Worm (Caenorhabditis elegans) whole organism, midembryonic: ENCODE measurements around the gene srh-223.

Experiments
- T22C8.4 ChIP-seq: fragments of 200-800 bp; sonication (Bioruptor generic); IDR thresholded peaks from 2 replicates; pipeline ENCODE4 v1.3.6; 2022; ENCODE audit warnings: missing genetic modification characterization, missing compliant biosample characterization
- cog-1 ChIP-seq: sonication (generic microtip); optimal IDR thresholded peaks from 2 replicates; lab custom pipeline; 2016; ENCODE audit warnings: missing genetic modification characterization, missing compliant biosample characterization
- flt-1 ChIP-seq: fragments of 200-800 bp; sonication (Bioruptor generic); IDR thresholded peaks from 2 replicates; pipeline ENCODE4 v1.3.6; 2022; ENCODE audit warnings: missing genetic modification characterization, missing compliant biosample characterization
- klf-2 ChIP-seq: fragments of 200-800 bp; sonication (Bioruptor generic); conservative IDR thresholded peaks from 2 replicates; pipeline ENCODE4 v1.3.6; 2022; ENCODE audit warnings: missing genetic modification reagents, missing genetic modification characterization, missing compliant biosample characterization
- med-1 ChIP-seq: sonication (generic microtip); optimal IDR thresholded peaks from 2 replicates; lab custom pipeline; 2017; ENCODE audit warnings: missing genetic modification characterization, mild to moderate bottlenecking, missing compliant biosample characterization, antibody characterized with exemption, missing genetic modification reagents; ENCODE audit not compliant: insufficient read depth
- ref-1 ChIP-seq: fragments of 200-800 bp; sonication (Bioruptor generic); conservative IDR thresholded peaks from 2 replicates; pipeline ENCODE4 v1.3.6; 2022; ENCODE audit warnings: missing genetic modification reagents, missing genetic modification characterization, missing compliant biosample characterization
- tab-1 ChIP-seq: fragments of 200-800 bp; sonication (Bioruptor generic); IDR thresholded peaks from 2 replicates; pipeline ENCODE4 v1.3.6; 2022; ENCODE audit warnings: missing genetic modification characterization, missing compliant biosample characterization
- ztf-23 ChIP-seq: fragments of 200-800 bp; sonication (Bioruptor generic); IDR thresholded peaks from 2 replicates; pipeline ENCODE4 v1.3.6; 2022; ENCODE audit warnings: missing genetic modification reagents, missing genetic modification characterization, missing compliant biosample characterization
- ztf-29 ChIP-seq: fragments of 200-800 bp; sonication (Bioruptor generic); IDR thresholded peaks from 2 replicates; pipeline ENCODE4 v1.3.6; 2022; ENCODE audit warnings: missing genetic modification reagents, missing genetic modification characterization, missing compliant biosample characterization

Gene srh-223

DNA sequence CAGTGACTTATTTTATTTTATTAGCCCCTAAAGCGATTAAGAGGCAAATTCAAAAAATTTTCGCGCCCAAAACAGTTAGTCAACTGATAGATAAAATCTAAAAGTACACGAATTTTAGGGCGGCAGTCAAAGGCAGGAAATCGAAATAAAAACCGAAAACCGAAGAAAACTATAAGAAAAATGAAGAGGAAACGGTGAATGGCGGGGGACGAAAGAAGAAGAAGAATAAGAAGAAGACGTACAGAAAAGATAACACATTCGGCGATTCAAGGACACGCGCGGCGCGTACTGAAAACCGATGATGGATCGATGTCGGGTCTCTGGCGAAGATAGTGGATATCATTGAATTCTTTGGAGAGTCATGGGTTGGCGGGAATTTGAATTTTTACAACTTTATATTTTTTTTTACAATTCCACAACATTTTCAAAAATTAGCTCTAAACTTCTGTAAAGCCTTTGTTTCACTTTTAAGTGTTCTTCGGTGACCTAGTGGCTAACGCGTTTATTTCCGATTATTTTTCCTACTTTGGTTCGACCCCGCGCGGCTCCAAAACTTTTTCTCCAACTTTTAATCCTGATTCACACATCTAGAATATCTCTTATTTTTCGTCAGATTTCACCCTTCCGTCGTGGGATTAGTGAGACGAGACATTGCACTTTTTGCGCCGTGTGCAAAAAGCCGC, 49.4 kb downstream of the srh-223 start:
- no peak for TF ChIP-seq ref-1 (GFP tag; lab: Robert Waterston, UW)
- no peak for TF ChIP-seq tab-1 (GFP tag; lab: Robert Waterston, UW)
- TF ChIP-seq flt-1: no peak
- no peak for TF ChIP-seq cog-1
- TF ChIP-seq T22C8.4 (GFP tag; lab: Robert Waterston, UW): no peak
- no peak for TF ChIP-seq ztf-29 (GFP tag; lab: Robert Waterston, UW)
- no peak for TF ChIP-seq ztf-23
- TF ChIP-seq klf-2 (GFP tag; lab: Robert Waterston, UW): no peak
- TF ChIP-seq med-1 (GFP tag; lab: Kevin White, UChicago): no peak

DNA sequence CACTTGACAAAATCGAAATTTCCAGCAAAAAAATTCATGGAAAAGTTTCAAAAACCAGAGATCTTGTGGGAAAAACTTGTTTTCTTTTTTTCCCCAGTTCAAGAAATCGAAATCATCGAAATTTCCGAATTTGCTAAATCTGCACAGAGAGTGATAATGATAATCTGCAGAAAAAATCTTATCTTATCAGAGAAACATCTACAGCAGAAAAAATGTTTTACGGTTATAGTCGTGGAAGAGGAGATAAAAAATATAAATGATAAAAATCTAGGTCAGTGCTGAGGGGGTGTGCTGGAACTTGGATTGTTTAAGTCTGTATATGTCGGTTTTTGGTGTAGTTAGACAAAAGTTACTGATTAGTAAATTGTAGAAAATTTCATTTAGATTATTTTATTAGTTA, 50.6 kb downstream of the srh-223 start:
- no peak for TF ChIP-seq ztf-23
- TF ChIP-seq cog-1: no peak
- TF ChIP-seq ref-1 (GFP tag; lab: Robert Waterston, UW): no peak
- TF ChIP-seq klf-2 (GFP tag; lab: Robert Waterston, UW): no peak
- no peak for TF ChIP-seq flt-1
- no peak for TF ChIP-seq T22C8.4 (GFP tag; lab: Robert Waterston, UW)
- TF ChIP-seq med-1 (GFP tag; lab: Kevin White, UChicago): no peak
- no peak for TF ChIP-seq ztf-29 (GFP tag; lab: Robert Waterston, UW)
- TF ChIP-seq tab-1 (GFP tag; lab: Robert Waterston, UW): no peak
